Worm (Caenorhabditis elegans) whole organism, late embryonic: ENCODE data around the gene F08D12.7.
A peak's percentile ranks its signal among the peaks of the same experiment; 100 is the strongest.

Experiments
- C08G9.2 ChIP-seq: sonication (generic microtip); optimal IDR thresholded peaks from 2 replicates; lab custom pipeline; 2016; ENCODE audit warnings: mild to moderate bottlenecking, missing genetic modification characterization, moderate library complexity, missing compliant biosample characterization
- C38D4.7 ChIP-seq: fragments of 200-800 bp; sonication (Bioruptor generic); optimal IDR thresholded peaks from 2 replicates; lab custom pipeline; 2018; ENCODE audit warnings: mild to moderate bottlenecking, missing genetic modification characterization, moderate library complexity, missing compliant biosample characterization
- F13H6.1 ChIP-seq: sonication (generic microtip); optimal IDR thresholded peaks from 2 replicates; lab custom pipeline; 2016; ENCODE audit warnings: missing genetic modification characterization, missing compliant biosample characterization
- K02D7.2 ChIP-seq: sonication (generic microtip); optimal IDR thresholded peaks from 2 replicates; lab custom pipeline; 2017; ENCODE audit warnings: mild to moderate bottlenecking, missing genetic modification characterization, missing compliant biosample characterization
- T23F11.4 ChIP-seq: fragments of 200-800 bp; sonication (Bioruptor generic); optimal IDR thresholded peaks from 2 replicates; lab custom pipeline; 2018; ENCODE audit warnings: mild to moderate bottlenecking, missing genetic modification characterization, missing compliant biosample characterization
- Y22D7AL.16 ChIP-seq: sonication (generic microtip); optimal IDR thresholded peaks from 2 replicates; lab custom pipeline; 2016; ENCODE audit warnings: missing genetic modification characterization, missing compliant biosample characterization
- ahr-1 ChIP-seq: sonication (generic microtip); optimal IDR thresholded peaks from 2 replicates; lab custom pipeline; 2016; ENCODE audit warnings: missing genetic modification characterization, missing compliant biosample characterization
- ama-1 ChIP-seq: fragments of 150-350 bp; optimal IDR thresholded peaks from 2 replicates; lab custom pipeline; 2014
- ceh-14 ChIP-seq: sonication (generic microtip); optimal IDR thresholded peaks from 2 replicates; lab custom pipeline; 2016; ENCODE audit warnings: missing genotype, missing genetic modification characterization, missing compliant biosample characterization
- ceh-19 ChIP-seq: fragments of 200-800 bp; sonication (Bioruptor generic); optimal IDR thresholded peaks from 2 replicates; lab custom pipeline; 2018; ENCODE audit warnings: mild to moderate bottlenecking, missing genetic modification characterization, missing compliant biosample characterization
- ceh-2 ChIP-seq: sonication (generic microtip); optimal IDR thresholded peaks from 2 replicates; lab custom pipeline; 2016; ENCODE audit warnings: missing genotype, missing genetic modification characterization, missing compliant biosample characterization
- ceh-22 ChIP-seq: sonication (generic microtip); optimal IDR thresholded peaks from 2 replicates; lab custom pipeline; 2017; ENCODE audit warnings: missing biosample characterization, missing genetic modification characterization
- ceh-24 ChIP-seq: sonication (generic microtip); optimal IDR thresholded peaks from 2 replicates; lab custom pipeline; 2016; ENCODE audit warnings: mild to moderate bottlenecking, missing genetic modification characterization, missing compliant biosample characterization
- ceh-30 ChIP-seq: fragments of 150-350 bp; optimal IDR thresholded peaks from 2 replicates; lab custom pipeline; 2014; ENCODE audit warnings: missing biosample characterization, missing genetic modification characterization
- ceh-31 ChIP-seq: sonication (generic microtip); optimal IDR thresholded peaks from 2 replicates; lab custom pipeline; 2016; ENCODE audit warnings: missing genetic modification characterization, missing compliant biosample characterization
- ceh-34 ChIP-seq: sonication (generic microtip); optimal IDR thresholded peaks from 2 replicates; lab custom pipeline; 2016; ENCODE audit warnings: mild to moderate bottlenecking, missing genetic modification characterization, missing compliant biosample characterization
- ceh-48 ChIP-seq: sonication (generic microtip); optimal IDR thresholded peaks from 2 replicates; lab custom pipeline; 2016; ENCODE audit warnings: missing genetic modification characterization, inconsistent platforms, missing compliant biosample characterization
- ceh-6 ChIP-seq: fragments of 200-800 bp; sonication (Bioruptor generic); optimal IDR thresholded peaks from 2 replicates; lab custom pipeline; 2018; ENCODE audit warnings: mild to moderate bottlenecking, missing genetic modification characterization, missing compliant biosample characterization
- che-1 ChIP-seq: sonication (generic microtip); optimal IDR thresholded peaks from 2 replicates; lab custom pipeline; 2016; ENCODE audit warnings: mild to moderate bottlenecking, missing genetic modification characterization, missing compliant biosample characterization
- dmd-4 ChIP-seq: sonication (generic microtip); optimal IDR thresholded peaks from 2 replicates; lab custom pipeline; 2016; ENCODE audit warnings: borderline replicate concordance, missing genetic modification characterization, missing compliant biosample characterization
- dve-1 ChIP-seq: sonication (generic microtip); optimal IDR thresholded peaks from 2 replicates; lab custom pipeline; 2017; ENCODE audit warnings: antibody characterized with exemption, mild to moderate bottlenecking, missing genetic modification characterization, missing compliant biosample characterization
- ets-4 ChIP-seq: sonication (generic microtip); optimal IDR thresholded peaks from 2 replicates; lab custom pipeline; 2016; ENCODE audit warnings: missing genetic modification characterization, missing compliant biosample characterization
- eyg-1 ChIP-seq: sonication (generic microtip); optimal IDR thresholded peaks from 2 replicates; lab custom pipeline; 2016; ENCODE audit warnings: missing genotype, missing genetic modification characterization, missing compliant biosample characterization
- fax-1 ChIP-seq: sonication (generic microtip); optimal IDR thresholded peaks from 2 replicates; lab custom pipeline; 2016; ENCODE audit warnings: missing genotype, missing genetic modification characterization, missing compliant biosample characterization
- fkh-10 ChIP-seq: fragments of 150-350 bp; optimal IDR thresholded peaks from 2 replicates; lab custom pipeline; 2014; ENCODE audit warnings: missing biosample characterization, missing genetic modification reagents, missing genetic modification characterization
- fkh-6 ChIP-seq: sonication (generic microtip); optimal IDR thresholded peaks from 2 replicates; lab custom pipeline; 2016; ENCODE audit warnings: missing genetic modification characterization, missing compliant biosample characterization
- gmeb-2 ChIP-seq: sonication (generic microtip); optimal IDR thresholded peaks from 2 replicates; lab custom pipeline; 2016; ENCODE audit warnings: missing genetic modification characterization, inconsistent platforms, missing compliant biosample characterization
- hlh-30 ChIP-seq: sonication (generic microtip); optimal IDR thresholded peaks from 2 replicates; lab custom pipeline; 2017; ENCODE audit warnings: antibody characterized with exemption, missing genetic modification characterization, missing compliant biosample characterization; ENCODE audit not compliant: insufficient read depth
- hlh-6 ChIP-seq: sonication (generic microtip); optimal IDR thresholded peaks from 2 replicates; lab custom pipeline; 2016; ENCODE audit warnings: missing genotype, missing genetic modification characterization, missing compliant biosample characterization
- hlh-8 ChIP-seq: sonication (generic microtip); optimal IDR thresholded peaks from 2 replicates; lab custom pipeline; 2016; ENCODE audit warnings: missing genotype, missing genetic modification characterization, missing compliant biosample characterization
- lim-6 ChIP-seq: sonication (generic microtip); optimal IDR thresholded peaks from 2 replicates; lab custom pipeline; 2016; ENCODE audit warnings: missing genetic modification characterization, missing compliant biosample characterization
- lin-11 ChIP-seq: fragments of 200-800 bp; sonication (Bioruptor generic); optimal IDR thresholded peaks from 2 replicates; lab custom pipeline; 2018; ENCODE audit warnings: mild to moderate bottlenecking, missing genetic modification characterization, missing compliant biosample characterization
- madf-2 ChIP-seq: sonication (generic microtip); optimal IDR thresholded peaks from 2 replicates; lab custom pipeline; 2017; ENCODE audit warnings: missing genetic modification characterization, missing compliant biosample characterization
- mec-3 ChIP-seq: sonication (generic microtip); optimal IDR thresholded peaks from 2 replicates; lab custom pipeline; 2016; ENCODE audit warnings: borderline replicate concordance, missing genetic modification characterization, missing compliant biosample characterization
- nfya-1 ChIP-seq: sonication (generic microtip); optimal IDR thresholded peaks from 2 replicates; lab custom pipeline; 2017; ENCODE audit warnings: missing genetic modification characterization, mild to moderate bottlenecking, missing compliant biosample characterization, antibody characterized with exemption, moderate library complexity
- npax-4 ChIP-seq: sonication (generic microtip); optimal IDR thresholded peaks from 2 replicates; lab custom pipeline; 2016; ENCODE audit warnings: missing genetic modification characterization, missing compliant biosample characterization
- odd-2 ChIP-seq: sonication (generic microtip); optimal IDR thresholded peaks from 2 replicates; lab custom pipeline; 2017; ENCODE audit warnings: antibody characterized with exemption, mild to moderate bottlenecking, missing genetic modification characterization, missing compliant biosample characterization
- pag-3 ChIP-seq: sonication (generic microtip); optimal IDR thresholded peaks from 2 replicates; lab custom pipeline; 2016; ENCODE audit warnings: missing compliant biosample characterization, missing genetic modification characterization, borderline replicate concordance
- pax-1 ChIP-seq: fragments of 150-350 bp; optimal IDR thresholded peaks from 2 replicates; lab custom pipeline; 2014; ENCODE audit warnings: missing biosample characterization, missing genetic modification characterization
- pha-2 ChIP-seq: sonication (generic microtip); optimal IDR thresholded peaks from 2 replicates; lab custom pipeline; 2017; ENCODE audit warnings: mild to moderate bottlenecking, missing genetic modification characterization, missing compliant biosample characterization
- pqm-1 ChIP-seq: sonication (generic microtip); optimal IDR thresholded peaks from 2 replicates; lab custom pipeline; 2016; ENCODE audit warnings: missing genetic modification characterization, missing compliant biosample characterization
- ref-2 ChIP-seq: sonication (generic microtip); optimal IDR thresholded peaks from 2 replicates; lab custom pipeline; 2016; ENCODE audit warnings: missing genetic modification characterization, missing compliant biosample characterization
- rnt-1 ChIP-seq: sonication (generic microtip); optimal IDR thresholded peaks from 2 replicates; lab custom pipeline; 2016; ENCODE audit warnings: missing genetic modification characterization, missing compliant biosample characterization
- syd-9 ChIP-seq: sonication (generic microtip); optimal IDR thresholded peaks from 2 replicates; lab custom pipeline; 2016; ENCODE audit warnings: mild to moderate bottlenecking, missing genetic modification characterization, moderate library complexity, missing compliant biosample characterization
- tbx-2 ChIP-seq: sonication (generic microtip); optimal IDR thresholded peaks from 2 replicates; lab custom pipeline; 2016; ENCODE audit warnings: missing genetic modification characterization, missing compliant biosample characterization
- tbx-7 ChIP-seq: sonication (generic microtip); optimal IDR thresholded peaks from 2 replicates; lab custom pipeline; 2016; ENCODE audit warnings: missing genotype, missing genetic modification characterization, missing compliant biosample characterization
- unc-3 ChIP-seq, 2 experiments: fragments of 200-800 bp in 1 of 2; sonication (Bioruptor generic) in 1 of 2; sonication (generic microtip) in 1 of 2; conservative IDR thresholded peaks in 1 of 2; optimal IDR thresholded peaks in 1 of 2; 2 replicates each; pipeline versions ENCODE4 v1.3.6 to Lab custom; 2016 to 2022; ENCODE audit warnings: missing compliant biosample characterization in 2 of 2, missing genetic modification characterization in 2 of 2, missing genetic modification reagents in 1 of 2
- unc-42 ChIP-seq: sonication (generic microtip); optimal IDR thresholded peaks from 2 replicates; lab custom pipeline; 2016; ENCODE audit warnings: missing genotype, missing genetic modification characterization, missing compliant biosample characterization
- zip-5 ChIP-seq: sonication (generic microtip); optimal IDR thresholded peaks from 2 replicates; lab custom pipeline; 2016; ENCODE audit warnings: missing genetic modification characterization, missing compliant biosample characterization

F08D12.7 gene

ce11 chrII:2752999-2753398 lies 15.9 kb downstream of the F08D12.7 start, which contains the start of gene F29A7.3:
F29A7.3 (plus strand) TSS chrII:2753299.
- TF ChIP-seq fkh-6 (tag; lab: Kevin White, UChicago) (no peak), ceh-48 (tag; lab: Kevin White, UChicago) (peak; percentile 8), C08G9.2 (no peak)
- TF ChIP-seq, all 69 proteins: peak for 1

- TF ChIP-seq pag-3 (tag; lab: Kevin White, UChicago) (no peak), F13H6.1 (peak; percentile 2), npax-4 (tag; lab: Kevin White, UChicago) (no peak), dve-1 (tag; lab: Kevin White, UChicago) (no peak), che-1 (tag; lab: Kevin White, UChicago) (peak; percentile 2), Y22D7AL.16 (tag; lab: Kevin White, UChicago) (no peak), ets-4 (tag; lab: Kevin White, UChicago) (peak; percentile 68), mec-3 (tag; lab: Kevin White, UChicago) (no peak), nfya-1 (tag; lab: Kevin White, UChicago) (peak; percentile 24), K02D7.2 (no peak), unc-42 (tag; lab: Kevin White, UChicago) (peak; percentile 81), ceh-30 (tag; lab: Kevin White, UChicago) (peak; percentile 16), pax-1 (no peak), hlh-6 (tag; lab: Kevin White, UChicago) (no peak), ref-2 (tag; lab: Kevin White, UChicago) (no peak), lim-6 (tag; lab: Kevin White, UChicago) (peak; percentile 17), gmeb-2 (tag; lab: Kevin White, UChicago) (no peak), unc-3 (GFP tag; conservative IDR thresholded peaks at IDR 0.05; lab: Robert Waterston, UW) (no peak), unc-3 (tag; optimal IDR thresholded peaks at IDR 0.05; lab: Kevin White, UChicago) (no peak), pha-2 (tag; lab: Kevin White, UChicago) (no peak), madf-2 (tag; lab: Kevin White, UChicago) (no peak), C08G9.2 (peak; percentile 81), ahr-1 (tag; lab: Kevin White, UChicago) (no peak), ceh-31 (tag; lab: Kevin White, UChicago) (peak; percentile 85), ceh-14 (peak; percentile 69), tbx-2 (tag; lab: Kevin White, UChicago) (peak; percentile 77), lin-11 (tag; lab: Kevin White, UChicago) (no peak), ama-1 (lab: Kevin White, UChicago) (no peak), hlh-8 (tag; lab: Kevin White, UChicago) (no peak), eyg-1 (tag; lab: Kevin White, UChicago) (peak; percentile 4), rnt-1 (tag; lab: Kevin White, UChicago) (no peak), fkh-10 (no peak), C38D4.7 (GFP tag; lab: Kevin White, UChicago) (no peak), ceh-34 (tag; lab: Kevin White, UChicago) (peak; percentile 43), ceh-6 (no peak), syd-9 (tag; lab: Kevin White, UChicago) (no peak), ceh-19 (GFP tag; lab: Kevin White, UChicago) (no peak), tbx-7 (tag; lab: Kevin White, UChicago) (peak; percentile 68), dmd-4 (tag; lab: Kevin White, UChicago) (no peak), ceh-2 (tag; lab: Kevin White, UChicago) (peak; percentile 75), T23F11.4 (GFP tag; lab: Kevin White, UChicago) (no peak), hlh-30 (tag; lab: Kevin White, UChicago) (no peak), odd-2 (tag; lab: Kevin White, UChicago) (no peak), ceh-22 (no peak), pqm-1 (tag; lab: Kevin White, UChicago) (no peak), zip-5 (tag; lab: Kevin White, UChicago) (peak; percentile 51), fax-1 (tag; lab: Kevin White, UChicago) (peak; percentile 32), ceh-24 (no peak)
Observed at ce11 chrII:2752536-2752935, 16.4 kb downstream of the F08D12.7 start, which contains the start of gene F29A7.6. F29A7.6 (minus strand) TSS chrII:2752611.
